Worm (Caenorhabditis elegans): ENCODE measurements around the gene W02F12.4.

Gene W02F12.4

ce11 chrV:6706771-6707170 is at the start of gene W02F12.4:
TSS of gene W02F12.4 (minus strand) at chrV:6706934.
- TF ChIP-seq mxl-2 (GFP tag; conservative IDR thresholded peaks at IDR 0.05) = no peak
- TF ChIP-seq lin-15B (tag; optimal IDR thresholded peaks at IDR 0.05) = no peak
- no peak for TF ChIP-seq ztf-7 (tag; optimal IDR thresholded peaks at IDR 0.05)
- 0 out of 2 replicates have a peak, but pooled peaks have one; percentile 7 for TF ChIP-seq php-3 (GFP tag; IDR thresholded peaks at IDR 0.05)
- no peak for TF ChIP-seq set-16 (GFP tag; IDR thresholded peaks at IDR 0.05)
- no peak for TF ChIP-seq zip-2 (tag; optimal IDR thresholded peaks at IDR 0.05)
- TF ChIP-seq fos-1 (tag; optimal IDR thresholded peaks at IDR 0.05) = no peak
- TF ChIP-seq lim-7 (GFP tag; IDR thresholded peaks at IDR 0.05) = no peak
- TF ChIP-seq daf-16 (GFP tag; optimal IDR thresholded peaks at IDR 0.05) = no peak
- peak; percentile 67 for TF ChIP-seq daf-16 (tag; optimal IDR thresholded peaks at IDR 0.05)
- no peak for TF ChIP-seq Y105C5A.15 (GFP tag; IDR thresholded peaks at IDR 0.05)
- TF ChIP-seq nhr-41 (GFP tag; IDR thresholded peaks at IDR 0.05) = no peak
- TF ChIP-seq gei-8 (GFP tag; optimal IDR thresholded peaks at IDR 0.05) = no peak
- TF ChIP-seq ceh-20 (GFP tag; IDR thresholded peaks at IDR 0.05) = no peak
- no peak for TF ChIP-seq lin-13 (GFP tag; optimal IDR thresholded peaks at IDR 0.05)
- peak; percentile 76 for TF ChIP-seq dmd-6 (GFP tag; IDR thresholded peaks at IDR 0.05)
- TF ChIP-seq nhr-10 (tag; optimal IDR thresholded peaks at IDR 0.05) = no peak
- no peak for TF ChIP-seq vab-7 (GFP tag; IDR thresholded peaks at IDR 0.05)
- TF ChIP-seq dmd-8 (GFP tag; IDR thresholded peaks at IDR 0.05) = no peak
- TF ChIP-seq rbr-2 (tag; optimal IDR thresholded peaks at IDR 0.05) = no peak
- no peak for TF ChIP-seq spr-1 (tag; optimal IDR thresholded peaks at IDR 0.05)
- TF ChIP-seq nhr-28 (tag; optimal IDR thresholded peaks at IDR 0.05) = peak; percentile 66
- peak; percentile 30 for TF ChIP-seq nhr-102 (tag; optimal IDR thresholded peaks at IDR 0.05)
- TF ChIP-seq arid-1 (GFP tag; conservative IDR thresholded peaks at IDR 0.05) = no peak
- TF ChIP-seq mep-1 (tag; optimal IDR thresholded peaks at IDR 0.05) = peak; percentile 58
- no peak for TF ChIP-seq ces-1 (GFP tag; optimal IDR thresholded peaks at IDR 0.05)
- TF ChIP-seq aha-1 (tag) = no peak
- no peak for TF ChIP-seq sdz-12 (GFP tag; optimal IDR thresholded peaks at IDR 0.05)
- no peak for TF ChIP-seq mdt-29 (GFP tag; IDR thresholded peaks at IDR 0.05)
- TF ChIP-seq tra-1 (GFP tag; IDR thresholded peaks at IDR 0.05) = 0 out of 2 replicates have a peak, but pooled peaks have one; percentile 33
- no peak for TF ChIP-seq nhr-237 (tag; optimal IDR thresholded peaks at IDR 0.05)
- TF ChIP-seq D1046.2 (GFP tag; IDR thresholded peaks at IDR 0.05) = no peak
- peak; percentile 28 for TF ChIP-seq nhr-6 (tag; optimal IDR thresholded peaks at IDR 0.05)
- peak; percentile 11 for TF ChIP-seq mes-2 (tag; optimal IDR thresholded peaks at IDR 0.05; ENCODE audit: poor library complexity, severe bottlenecking)
- no peak for TF ChIP-seq ceh-62 (tag; optimal IDR thresholded peaks at IDR 0.05)
- TF ChIP-seq dve-1 (tag; optimal IDR thresholded peaks at IDR 0.05; ENCODE audit: insufficient read depth) = peak; percentile 81
- TF ChIP-seq madf-9 (GFP tag; conservative IDR thresholded peaks at IDR 0.05) = no peak
- TF ChIP-seq fkh-10 (GFP tag; optimal IDR thresholded peaks at IDR 0.05) = no peak
- TF ChIP-seq F10B5.3 (tag; optimal IDR thresholded peaks at IDR 0.05) = no peak
- TF ChIP-seq ctbp-1 (GFP tag; IDR thresholded peaks at IDR 0.05) = no peak
- TF ChIP-seq tag-97 (GFP tag; IDR thresholded peaks at IDR 0.05) = no peak
- TF ChIP-seq F37D6.2 (tag; optimal IDR thresholded peaks at IDR 0.05) = no peak
- no peak for TF ChIP-seq duxl-1 (tag; optimal IDR thresholded peaks at IDR 0.05; ENCODE audit: poor library complexity)
- no peak for TF ChIP-seq hmg-1.1 (GFP tag; IDR thresholded peaks at IDR 0.05)
- TF ChIP-seq pqm-1 (tag; optimal IDR thresholded peaks at IDR 0.05) = peak; percentile 84
- TF ChIP-seq F49E8.2 (tag; optimal IDR thresholded peaks at IDR 0.05; ENCODE audit: borderline replicate concordance) = no peak
- TF ChIP-seq daf-12 (tag; optimal IDR thresholded peaks at IDR 0.05) = no peak
- no peak for TF ChIP-seq snpc-1.2 (GFP tag; IDR thresholded peaks at IDR 0.05)
- no peak for TF ChIP-seq egl-27 (tag; optimal IDR thresholded peaks at IDR 0.05)
- TF ChIP-seq ZK337.2 (GFP tag; IDR thresholded peaks at IDR 0.05) = no peak
- no peak for TF ChIP-seq madf-5 (GFP tag; IDR thresholded peaks at IDR 0.05)
- no peak for TF ChIP-seq Y5F2A.4 (GFP tag; optimal IDR thresholded peaks at IDR 0.05)
- no peak for TF ChIP-seq zfp-2 (tag; optimal IDR thresholded peaks at IDR 0.05)

Measured in whole organism, L4 larva.